Worm (Caenorhabditis elegans): ENCODE results near the gene B0238.9.

DNA sequence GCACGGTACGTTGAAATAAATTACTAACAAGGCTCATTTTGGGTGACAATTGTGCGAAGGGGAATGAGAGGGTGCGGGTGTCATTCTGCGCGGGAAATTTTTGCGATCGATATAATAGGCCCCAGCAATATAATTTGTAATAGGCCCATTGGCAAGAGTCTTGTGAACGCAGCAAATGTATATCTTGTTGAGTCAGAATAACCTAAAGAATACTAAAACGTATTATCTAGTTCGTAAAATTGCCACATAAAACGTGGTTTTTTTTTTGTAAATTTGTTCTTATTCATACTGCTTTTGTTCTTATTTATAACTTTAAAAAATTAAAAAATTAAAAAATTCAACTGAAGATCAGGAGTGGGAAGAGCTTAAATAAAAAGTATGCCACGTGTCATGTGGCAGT is 38.5 kb downstream of the B0238.9 start, which contains the start of gene C52A10.3:
- TF ChIP-seq aha-1 (tag; optimal IDR thresholded peaks at IDR 0.05), result no peak
- TF ChIP-seq aly-2 (tag; optimal IDR thresholded peaks at IDR 0.05), result no peak
- no peak for TF ChIP-seq nhr-237 (tag; optimal IDR thresholded peaks at IDR 0.05)
- no peak for TF ChIP-seq skn-1 (tag; optimal IDR thresholded peaks at IDR 0.05)
- no peak for TF ChIP-seq lin-39 (tag; optimal IDR thresholded peaks at IDR 0.05)
- TF ChIP-seq dpl-1 (GFP tag; optimal IDR thresholded peaks at IDR 0.05), result no peak
- TF ChIP-seq lin-13 (GFP tag; optimal IDR thresholded peaks at IDR 0.05), result no peak
- TF ChIP-seq C34B4.2 (tag; optimal IDR thresholded peaks at IDR 0.05), result no peak

Data from whole organism, L1 larva.